Worm (Caenorhabditis elegans) whole organism, midembryonic: Measurements from ENCODE around the gene K08F8.15.

ENCODE experiments used
- T22C8.4 ChIP-seq: fragments of 200-800 bp; sonication (Bioruptor generic); IDR thresholded peaks from 2 replicates; pipeline ENCODE4 v1.3.6; 2022; ENCODE audit warnings: missing genetic modification characterization, missing compliant biosample characterization
- cog-1 ChIP-seq: sonication (generic microtip); optimal IDR thresholded peaks from 2 replicates; lab custom pipeline; 2016; ENCODE audit warnings: missing genetic modification characterization, missing compliant biosample characterization
- flt-1 ChIP-seq: fragments of 200-800 bp; sonication (Bioruptor generic); IDR thresholded peaks from 2 replicates; pipeline ENCODE4 v1.3.6; 2022; ENCODE audit warnings: missing genetic modification characterization, missing compliant biosample characterization
- med-1 ChIP-seq: sonication (generic microtip); optimal IDR thresholded peaks from 2 replicates; lab custom pipeline; 2017; ENCODE audit warnings: missing genetic modification characterization, mild to moderate bottlenecking, missing compliant biosample characterization, antibody characterized with exemption, missing genetic modification reagents; ENCODE audit not compliant: insufficient read depth
- tab-1 ChIP-seq: fragments of 200-800 bp; sonication (Bioruptor generic); IDR thresholded peaks from 2 replicates; pipeline ENCODE4 v1.3.6; 2022; ENCODE audit warnings: missing genetic modification characterization, missing compliant biosample characterization
- ztf-23 ChIP-seq: fragments of 200-800 bp; sonication (Bioruptor generic); IDR thresholded peaks from 2 replicates; pipeline ENCODE4 v1.3.6; 2022; ENCODE audit warnings: missing genetic modification reagents, missing genetic modification characterization, missing compliant biosample characterization
- ztf-29 ChIP-seq: fragments of 200-800 bp; sonication (Bioruptor generic); IDR thresholded peaks from 2 replicates; pipeline ENCODE4 v1.3.6; 2022; ENCODE audit warnings: missing genetic modification reagents, missing genetic modification characterization, missing compliant biosample characterization

DNA sequence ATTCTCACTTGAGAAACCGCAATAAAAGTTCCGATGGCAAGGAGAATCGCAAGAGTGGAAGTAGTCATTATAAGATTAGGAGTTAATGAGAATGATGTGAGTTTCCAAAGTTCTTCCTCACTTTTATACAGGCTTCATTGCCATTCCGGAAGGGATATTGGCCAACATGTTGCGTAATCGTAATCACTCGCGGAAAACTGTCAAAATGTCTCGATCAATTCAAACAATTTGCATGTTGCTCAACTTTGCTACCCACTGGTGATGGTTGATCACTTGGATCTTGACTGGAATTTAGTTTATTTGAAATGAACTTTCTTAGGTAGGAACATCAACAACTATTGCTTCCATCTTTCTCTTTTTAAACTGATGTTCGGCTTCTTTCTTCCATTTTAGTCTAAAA, 29.2 kb upstream of the K08F8.15 start, which contains the start of gene idpb-4:
- TF ChIP-seq ztf-29 (GFP tag; lab: Robert Waterston, UW) (no peak), cog-1 (tag; lab: Kevin White, UChicago) (no peak), med-1 (GFP tag; lab: Kevin White, UChicago) (no peak), tab-1 (no peak), flt-1 (GFP tag; lab: Robert Waterston, UW) (no peak), ztf-23 (GFP tag; lab: Robert Waterston, UW) (no peak), T22C8.4 (no peak)
